Fruit fly (Drosophila melanogaster): Measurements from ENCODE around the gene RabX2.
A peak's percentile ranks its signal among the peaks of the same experiment; 100 is the strongest.

RabX2 gene

DNA sequence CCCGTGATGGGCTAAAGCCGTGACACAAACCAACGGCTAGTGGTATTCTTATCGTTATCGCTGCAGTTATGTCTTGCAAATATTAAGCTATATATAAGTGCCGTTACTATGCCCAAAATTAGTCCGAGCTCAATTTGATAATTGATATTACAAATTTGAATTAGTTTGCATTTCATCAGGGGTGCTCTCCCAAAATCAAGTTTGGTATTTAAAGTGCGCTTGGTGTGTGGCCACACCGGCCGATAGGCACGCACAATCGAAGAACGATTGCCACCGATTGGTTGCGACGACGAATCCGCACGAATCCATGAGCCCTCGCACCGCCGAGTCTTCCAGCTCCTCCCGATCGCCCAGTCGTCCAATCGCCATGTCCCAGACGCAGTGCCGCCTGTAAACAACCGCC is 49.4 kb upstream of the RabX2 start, which contains the start of gene CG17841 (continued):
- TF ChIP-seq ATbp (GFP tag; optimal IDR thresholded peaks at IDR 0.05) (no peak), fu2 (GFP tag; optimal IDR thresholded peaks at IDR 0.05) (no peak), CG18476 (GFP tag; optimal IDR thresholded peaks at IDR 0.05) (no peak), tna (GFP tag; IDR thresholded peaks at IDR 0.05; ENCODE audit: partially characterized antibody) (0 out of 2 replicates have a peak, but pooled peaks have one; percentile 12), YL-1 (GFP tag; optimal IDR thresholded peaks at IDR 0.05) (peak; percentile 42), aop (GFP tag; IDR thresholded peaks at IDR 0.05) (no peak), wdn (GFP tag; IDR thresholded peaks at IDR 0.05) (no peak), dpn (GFP tag; optimal IDR thresholded peaks at IDR 0.05) (no peak), HmgZ (tag; optimal IDR thresholded peaks at IDR 0.05) (peak; percentile 43), CG10274 (GFP tag; optimal IDR thresholded peaks at IDR 0.05) (no peak), CG11504 (tag; optimal IDR thresholded peaks at IDR 0.05) (peak; percentile 69), sens-2 (GFP tag; IDR thresholded peaks at IDR 0.05) (no peak), CG17328 (GFP tag; IDR thresholded peaks at IDR 0.05) (no peak), CG12299 (tag; optimal IDR thresholded peaks at IDR 0.05) (no peak), chinmo (GFP tag; IDR thresholded peaks at IDR 0.05; ENCODE audit: partially characterized antibody) (0 out of 4 replicates have a peak, but pooled peaks have one; percentile 26), GATAe (GFP tag; conservative IDR thresholded peaks at IDR 0.05) (no peak), knrl (GFP tag; IDR thresholded peaks at IDR 0.05; ENCODE audit: partially characterized antibody) (peak; percentile 55), CG8359 (GFP tag; optimal IDR thresholded peaks at IDR 0.05; ENCODE audit: borderline replicate concordance) (no peak), grau (tag; optimal IDR thresholded peaks at IDR 0.05) (no peak), CG32767 (GFP tag; IDR thresholded peaks at IDR 0.05) (no peak), CG1603 (tag; optimal IDR thresholded peaks at IDR 0.05) (peak; percentile 99), disco-r (GFP tag; optimal IDR thresholded peaks at IDR 0.05) (no peak), nau (GFP tag; optimal IDR thresholded peaks at IDR 0.05) (no peak), CG15011 (GFP tag; optimal IDR thresholded peaks at IDR 0.05) (no peak), run (tag; optimal IDR thresholded peaks at IDR 0.05) (no peak), CG11560 (tag; IDR thresholded peaks at IDR 0.05) (peak; percentile 72; the same call in 2 of the 3 replicates), Hand (GFP tag; optimal IDR thresholded peaks at IDR 0.05) (no peak), fru (optimal IDR thresholded peaks at IDR 0.05) (no peak), CG12659 (GFP tag; optimal IDR thresholded peaks at IDR 0.05) (peak; percentile 55), dati (GFP tag; IDR thresholded peaks at IDR 0.05) (no peak), CG3065 (GFP tag; optimal IDR thresholded peaks at IDR 0.05) (no peak), da (GFP tag; optimal IDR thresholded peaks at IDR 0.05) (no peak), salm (tag; optimal IDR thresholded peaks at IDR 0.05) (no peak), gt (GFP tag; IDR thresholded peaks at IDR 0.05) (no peak), rib (GFP tag; IDR thresholded peaks at IDR 0.05) (no peak), Lhr (GFP tag; optimal IDR thresholded peaks at IDR 0.05) (peak; percentile 76), ranshi (GFP tag; IDR thresholded peaks at IDR 0.05) (no peak), CG10654 (GFP tag; optimal IDR thresholded peaks at IDR 0.05) (no peak), Vsx1 (GFP tag; optimal IDR thresholded peaks at IDR 0.05) (no peak), seq (GFP tag; IDR thresholded peaks at IDR 0.05) (no peak), fd64A (GFP tag; optimal IDR thresholded peaks at IDR 0.05) (no peak), Myb (GFP tag; optimal IDR thresholded peaks at IDR 0.05) (peak; percentile 80), trh (GFP tag; optimal IDR thresholded peaks at IDR 0.05) (no peak), mirr (GFP tag; optimal IDR thresholded peaks at IDR 0.05) (no peak), Hr78 (GFP tag; optimal IDR thresholded peaks at IDR 0.05) (no peak), oc (tag; optimal IDR thresholded peaks at IDR 0.05) (no peak), E2f1 (GFP tag; IDR thresholded peaks at IDR 0.05) (no peak), CG33557 (GFP tag; optimal IDR thresholded peaks at IDR 0.05) (no peak), pzg (GFP tag; optimal IDR thresholded peaks at IDR 0.05) (peak; percentile 89), Dfd (GFP tag; optimal IDR thresholded peaks at IDR 0.05) (no peak), CG1233 (GFP tag; optimal IDR thresholded peaks at IDR 0.05) (no peak)
